Worm (Caenorhabditis elegans) whole organism, L4/young adult: ENCODE measurements around the gene ccd-5.

ENCODE experiments used
- W03F9.2 ChIP-seq: fragments of 150-350 bp; optimal IDR thresholded peaks from 2 replicates; lab custom pipeline; 2014; ENCODE audit warnings: missing biosample characterization, missing genetic modification characterization
- dao-5 ChIP-seq: sonication (generic microtip); optimal IDR thresholded peaks from 2 replicates; lab custom pipeline; 2016; ENCODE audit warnings: missing genotype, missing genetic modification characterization, moderate library complexity, missing compliant biosample characterization
- him-1 ChIP-seq: sonication (generic microtip); optimal IDR thresholded peaks from 2 replicates; lab custom pipeline; 2016; ENCODE audit warnings: missing genotype, missing genetic modification reagents, missing genetic modification characterization, missing compliant biosample characterization

DNA sequence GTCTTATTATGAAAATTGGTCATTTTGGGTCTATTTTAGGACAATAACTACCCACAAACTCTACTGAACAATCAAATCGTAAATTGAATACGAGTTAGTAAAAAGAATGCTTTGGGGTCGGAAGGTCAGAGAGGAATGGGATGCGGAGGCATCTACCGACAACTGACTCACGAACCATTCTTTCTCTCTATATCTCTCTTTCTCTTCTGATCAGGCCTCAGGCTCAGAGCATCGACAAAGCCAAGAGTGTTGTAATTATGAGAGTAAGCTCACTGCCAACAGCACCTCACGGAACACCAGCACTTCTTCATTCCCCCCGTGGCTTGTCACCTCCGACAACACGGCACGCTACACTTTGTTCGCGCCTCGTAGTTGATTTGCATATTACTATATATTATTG is 52.0 kb downstream of the ccd-5 start:
- TF ChIP-seq him-1 (tag; lab: Kevin White, UChicago): no peak
- no peak for TF ChIP-seq W03F9.2 (tag; lab: Kevin White, UChicago)
- no peak for TF ChIP-seq dao-5 (tag; lab: Kevin White, UChicago)
